Fruit fly (Drosophila melanogaster) whole organism, embryonic: Measurements from ENCODE around the gene spd-2.
A peak's percentile ranks its signal among the peaks of the same experiment; 100 is the strongest.

Experiments used
- CG10543 ChIP-seq: fragments of 200-800 bp; sonication (Bioruptor generic); optimal IDR thresholded peaks from 3 replicates; lab custom pipeline; 2017; ENCODE audit warnings: missing biosample characterization, mild to moderate bottlenecking, missing genetic modification characterization, moderate library complexity
- CG11085 ChIP-seq: fragments of 200-800 bp; sonication (Bioruptor generic); IDR thresholded peaks from 2 replicates; pipeline ENCODE4 v1.3.6; 2022; ENCODE audit warnings: missing biosample characterization, missing genetic modification characterization
- CG14860 ChIP-seq: fragments of 200-800 bp; sonication (Bioruptor generic); IDR thresholded peaks from 3 replicates; pipeline ENCODE4 v1.3.6; 2022; ENCODE audit warnings: missing biosample characterization, missing genetic modification characterization; ENCODE audit not compliant: partially characterized antibody
- CG14965 ChIP-seq: fragments of 200-800 bp; sonication (Bioruptor generic); optimal IDR thresholded peaks from 2 replicates; lab custom pipeline; 2016; ENCODE audit warnings: missing biosample characterization, missing genetic modification characterization, borderline replicate concordance
- CG15073 ChIP-seq: fragments of 200-800 bp; sonication (Bioruptor generic); optimal IDR thresholded peaks from 2 replicates; lab custom pipeline; 2016; ENCODE audit warnings: missing biosample characterization, missing genetic modification characterization
- CG15514 ChIP-seq: fragments of 200-800 bp; sonication (Bioruptor generic); optimal IDR thresholded peaks from 3 replicates; lab custom pipeline; 2017; ENCODE audit warnings: missing biosample characterization, missing genetic modification characterization, mild to moderate bottlenecking, moderate library complexity, missing genetic modification reagents
- CG1647 ChIP-seq: fragments of 200-800 bp; sonication (Bioruptor generic); optimal IDR thresholded peaks from 3 replicates; lab custom pipeline; 2016; ENCODE audit warnings: missing biosample characterization, missing genetic modification characterization
- CG17385 ChIP-seq: fragments of 200-800 bp; sonication (Bioruptor generic); optimal IDR thresholded peaks from 3 replicates; lab custom pipeline; 2018; ENCODE audit warnings: missing biosample characterization, mild to moderate bottlenecking, missing genetic modification characterization
- CG17568 ChIP-seq: fragments of 200-800 bp; sonication (Bioruptor generic); optimal IDR thresholded peaks from 2 replicates; lab custom pipeline; 2018; ENCODE audit warnings: missing biosample characterization, mild to moderate bottlenecking, missing genetic modification characterization, moderate library complexity
- CG18262 ChIP-seq: fragments of 200-800 bp; optimal IDR thresholded peaks from 3 replicates; lab custom pipeline; 2019; ENCODE audit warnings: missing biosample characterization, mild to moderate bottlenecking, missing genetic modification characterization, moderate library complexity
- CG33557 ChIP-seq: fragments of 200-800 bp; sonication (Bioruptor generic); optimal IDR thresholded peaks from 2 replicates; lab custom pipeline; 2019; ENCODE audit warnings: missing biosample characterization, mild to moderate bottlenecking, missing genetic modification characterization, moderate library complexity
- CG34224 ChIP-seq: fragments of 200-800 bp; sonication (Bioruptor generic); IDR thresholded peaks from 3 replicates; pipeline ENCODE4 v1.3.6; 2022; ENCODE audit warnings: missing biosample characterization, missing genetic modification characterization; ENCODE audit not compliant: partially characterized antibody
- CG3726 ChIP-seq: fragments of 200-800 bp; sonication (Bioruptor generic); IDR thresholded peaks from 3 replicates; pipeline ENCODE4, ENCODE4 v1.3.6; 2022; ENCODE audit warnings: missing biosample characterization, missing genetic modification characterization
- CG3838 ChIP-seq: fragments of 200-800 bp; sonication (Bioruptor generic); optimal IDR thresholded peaks from 3 replicates; lab custom pipeline; 2016; ENCODE audit warnings: missing biosample characterization, missing genetic modification characterization
- CG4328 ChIP-seq: fragments of 200-800 bp; sonication (Bioruptor generic); optimal IDR thresholded peaks from 3 replicates; lab custom pipeline; 2017; ENCODE audit warnings: missing biosample characterization, missing genetic modification reagents, missing genetic modification characterization
- CG8478 ChIP-seq: fragments of >200 bp; optimal IDR thresholded peaks from 2 replicates; lab custom pipeline; 2018
- CoRest ChIP-seq: fragments of 200-800 bp; sonication (Bioruptor generic); optimal IDR thresholded peaks from 3 replicates; lab custom pipeline; 2018; ENCODE audit warnings: missing biosample characterization, mild to moderate bottlenecking, missing genetic modification characterization, moderate library complexity
- D19B ChIP-seq: fragments of 200-800 bp; sonication (Bioruptor generic); optimal IDR thresholded peaks from 2 replicates; lab custom pipeline; 2017; ENCODE audit warnings: missing biosample characterization, mild to moderate bottlenecking, missing genetic modification characterization
- E2f1 ChIP-seq: fragments of 200-800 bp; sonication (Bioruptor generic); IDR thresholded peaks from 2 replicates; pipeline ENCODE4 v1.3.6; 2022; ENCODE audit warnings: missing biosample characterization, missing genetic modification characterization
- Fer2 ChIP-seq: fragments of 200-800 bp; sonication (Bioruptor generic); optimal IDR thresholded peaks from 2 replicates; lab custom pipeline; 2018; ENCODE audit warnings: missing biosample characterization, mild to moderate bottlenecking, missing genetic modification characterization, moderate library complexity
- H2.0 ChIP-seq: fragments of 200-800 bp; sonication (Bioruptor generic); IDR thresholded peaks from 2 replicates; pipeline ENCODE4 v1.3.6; 2022; ENCODE audit warnings: missing biosample characterization, missing genetic modification characterization
- HLH54F ChIP-seq: fragments of 200-800 bp; sonication (Bioruptor generic); optimal IDR thresholded peaks from 3 replicates; lab custom pipeline; 2016; ENCODE audit warnings: missing biosample characterization, missing genetic modification characterization
- Hr78 ChIP-seq, 2 experiments: fragments of 200-800 bp in 1 of 2; fragments of >200 bp in 1 of 2; sonication (Bioruptor generic) in 1 of 2; optimal IDR thresholded peaks; 2 replicates each; lab custom pipeline; 2017 to 2019; ENCODE audit warnings: missing biosample characterization in 2 of 2, missing genetic modification characterization in 2 of 2, mild to moderate bottlenecking in 1 of 2, moderate library complexity in 1 of 2
- Lhr ChIP-seq: fragments of 200-800 bp; sonication (Bioruptor generic); optimal IDR thresholded peaks from 3 replicates; lab custom pipeline; 2017; ENCODE audit warnings: mild to moderate bottlenecking, missing biosample characterization, missing genetic modification reagents, missing genetic modification characterization
- Mad ChIP-seq: fragments of 200-800 bp; sonication (Bioruptor generic); optimal IDR thresholded peaks from 2 replicates; lab custom pipeline; 2016; ENCODE audit warnings: missing biosample characterization, missing genetic modification characterization
- Med ChIP-seq: fragments of 200-800 bp; sonication (Bioruptor generic); peaks from one replicate; lab custom pipeline; 2016; ENCODE audit warnings: missing biosample characterization, missing genetic modification characterization, mild to moderate bottlenecking, inconsistent platforms, moderate library complexity
- Side ChIP-seq: fragments of 200-800 bp; sonication (Bioruptor generic); optimal IDR thresholded peaks from 2 replicates; lab custom pipeline; 2016; ENCODE audit warnings: missing biosample characterization, missing genetic modification characterization
- abd-A ChIP-seq: fragments of 200-800 bp; sonication (Bioruptor generic); optimal IDR thresholded peaks from 3 replicates; lab custom pipeline; 2019; ENCODE audit warnings: missing biosample characterization, mild to moderate bottlenecking, missing genetic modification characterization, moderate library complexity
- ac ChIP-seq: fragments of 200-800 bp; sonication (Bioruptor generic); optimal IDR thresholded peaks from 3 replicates; lab custom pipeline; 2017; ENCODE audit warnings: missing biosample characterization, mild to moderate bottlenecking, missing genetic modification characterization
- aop ChIP-seq: fragments of 200-800 bp; sonication (Bioruptor generic); IDR thresholded peaks from 2 replicates; pipeline ENCODE4 v1.3.6; 2022; ENCODE audit warnings: missing biosample characterization, missing genetic modification characterization
- ara ChIP-seq: fragments of 200-800 bp; sonication (Bioruptor generic); IDR thresholded peaks from 2 replicates; pipeline ENCODE4 v1.3.6; 2022; ENCODE audit warnings: missing biosample characterization, missing genetic modification characterization
- bigmax ChIP-seq: fragments of 200-800 bp; sonication (Bioruptor generic); optimal IDR thresholded peaks from 2 replicates; lab custom pipeline; 2018; ENCODE audit warnings: missing biosample characterization, mild to moderate bottlenecking, missing genetic modification characterization
- disco-r ChIP-seq: fragments of 200-800 bp; sonication (Bioruptor generic); optimal IDR thresholded peaks from 2 replicates; lab custom pipeline; 2016; ENCODE audit warnings: missing biosample characterization, missing genetic modification characterization
- gem ChIP-seq: fragments of 200-800 bp; sonication (Bioruptor generic); optimal IDR thresholded peaks from 2 replicates; lab custom pipeline; 2019; ENCODE audit warnings: missing biosample characterization, mild to moderate bottlenecking, missing genetic modification characterization, moderate library complexity
- h ChIP-seq: fragments of >200 bp; optimal IDR thresholded peaks from 2 replicates; lab custom pipeline; 2017
- ham ChIP-seq: fragments of 200-800 bp; sonication (Bioruptor generic); IDR thresholded peaks from 2 replicates; pipeline ENCODE4 v1.3.6; 2022; ENCODE audit warnings: missing biosample characterization, missing genetic modification characterization
- kay ChIP-seq: fragments of 200-800 bp; sonication (Bioruptor generic); optimal IDR thresholded peaks from 2 replicates; lab custom pipeline; 2016; ENCODE audit warnings: missing biosample characterization, missing genetic modification characterization
- ken ChIP-seq: fragments of 200-800 bp; sonication (Bioruptor generic); IDR thresholded peaks from 3 replicates; pipeline ENCODE4 v1.3.6; 2022; ENCODE audit warnings: missing biosample characterization, missing genetic modification characterization
- lab ChIP-seq: fragments of 200-800 bp; sonication (Bioruptor generic); optimal IDR thresholded peaks from 3 replicates; lab custom pipeline; 2017; ENCODE audit warnings: missing biosample characterization, missing genetic modification characterization, mild to moderate bottlenecking, moderate library complexity, missing genetic modification reagents
- mld ChIP-seq: fragments of 200-800 bp; sonication (Bioruptor generic); IDR thresholded peaks from 3 replicates; pipeline ENCODE4 v1.3.6; 2022; ENCODE audit warnings: missing biosample characterization, missing genetic modification characterization; ENCODE audit not compliant: partially characterized antibody
- nerfin-2 ChIP-seq: fragments of 200-800 bp; sonication (Bioruptor generic); IDR thresholded peaks from 2 replicates; pipeline ENCODE4 v1.3.6; 2022; ENCODE audit warnings: missing biosample characterization, missing genetic modification characterization; ENCODE audit not compliant: partially characterized antibody
- oc ChIP-seq: fragments of 200-800 bp; sonication (Bioruptor generic); optimal IDR thresholded peaks from 2 replicates; lab custom pipeline; 2018; ENCODE audit warnings: missing biosample characterization, mild to moderate bottlenecking, missing genetic modification characterization, moderate library complexity
- org-1 ChIP-seq: fragments of 200-800 bp; sonication (Bioruptor generic); optimal IDR thresholded peaks from 2 replicates; lab custom pipeline; 2017; ENCODE audit warnings: missing biosample characterization, missing genetic modification characterization
- pho ChIP-seq: fragments of 200-800 bp; sonication (Bioruptor generic); optimal IDR thresholded peaks from 2 replicates; lab custom pipeline; 2016; ENCODE audit warnings: missing biosample characterization, missing genetic modification characterization
- salm ChIP-seq: fragments of 200-800 bp; sonication (Bioruptor generic); optimal IDR thresholded peaks from 2 replicates; lab custom pipeline; 2018; ENCODE audit warnings: missing biosample characterization, mild to moderate bottlenecking, missing genetic modification characterization
- shn ChIP-seq: fragments of 200-800 bp; sonication (Bioruptor generic); optimal IDR thresholded peaks from 3 replicates; lab custom pipeline; 2016; ENCODE audit warnings: missing biosample characterization, missing genetic modification characterization
- sr ChIP-seq: fragments of 200-800 bp; sonication (Bioruptor generic); IDR thresholded peaks from 3 replicates; pipeline ENCODE4 v1.3.6; 2022; ENCODE audit warnings: missing biosample characterization, missing genetic modification characterization
- ttk ChIP-seq: fragments of 200-800 bp; sonication (Bioruptor generic); IDR thresholded peaks from 2 replicates; pipeline ENCODE4 v2.1.2; 2022; ENCODE audit warnings: missing biosample characterization, missing genetic modification characterization
- vnd ChIP-seq: fragments of 200-800 bp; sonication (Bioruptor generic); IDR thresholded peaks from 3 replicates; pipeline ENCODE4 v1.3.6; 2022; ENCODE audit warnings: missing biosample characterization, missing genetic modification characterization; ENCODE audit not compliant: partially characterized antibody
- wek ChIP-seq: fragments of 200-800 bp; sonication (Bioruptor generic); optimal IDR thresholded peaks from 3 replicates; lab custom pipeline; 2018; ENCODE audit warnings: missing biosample characterization, mild to moderate bottlenecking, missing genetic modification characterization, moderate library complexity
- zfh1 ChIP-seq: fragments of 200-800 bp; sonication (Bioruptor generic); IDR thresholded peaks from 3 replicates; pipeline ENCODE4 v1.3.6; 2022; ENCODE audit warnings: missing biosample characterization, missing genetic modification characterization

Gene spd-2

dm6 chr3L:16640509-16641068, 45.8 kb upstream of the spd-2 start (continued):
- no peak for TF ChIP-seq shn (GFP tag; lab: Kevin White, UChicago)
- no peak for TF ChIP-seq CG14860 (GFP tag; lab: Robert Waterston, UW)
- TF ChIP-seq aop (GFP tag; lab: Robert Waterston, UW), result no peak
- TF ChIP-seq CG15514, result no peak
- TF ChIP-seq Hr78 (GFP tag; optimal IDR thresholded peaks at IDR 0.05; lab: Kevin White, UChicago), result peak in 1 of 2 experiments; percentile 45
- no peak for TF ChIP-seq CG10543
- TF ChIP-seq gem (tag; lab: Kevin White, UChicago), result peak; percentile 67
- TF ChIP-seq CG17385, result no peak
- TF ChIP-seq CG15073 (GFP tag; lab: Kevin White, UChicago), result no peak
- peak; percentile 31 for TF ChIP-seq CoRest (tag; lab: Kevin White, UChicago)
- peak; percentile 60 for TF ChIP-seq lab
- no peak for TF ChIP-seq Med (GFP tag; lab: Kevin White, UChicago)
- peak; percentile 15 for TF ChIP-seq oc (tag; lab: Kevin White, UChicago)
- no peak for TF ChIP-seq sr
- no peak for TF ChIP-seq vnd (GFP tag; lab: Robert Waterston, UW)
- no peak for TF ChIP-seq bigmax
- no peak for TF ChIP-seq CG34224 (GFP tag; lab: Robert Waterston, UW)
- TF ChIP-seq CG8478, result no peak
- TF ChIP-seq abd-A (tag; lab: Kevin White, UChicago), result no peak
- TF ChIP-seq CG14965 (GFP tag; lab: Kevin White, UChicago), result no peak
- peak; percentile 64 for TF ChIP-seq salm
- TF ChIP-seq CG11085, result no peak
- peak; percentile 38 for TF ChIP-seq Lhr (GFP tag; lab: Kevin White, UChicago)
- peak; percentile 58 for TF ChIP-seq CG17568 (GFP tag; lab: Kevin White, UChicago)
- TF ChIP-seq CG3726 (GFP tag; lab: Robert Waterston, UW), result no peak
- no peak for TF ChIP-seq ken (GFP tag; lab: Robert Waterston, UW)
- no peak for TF ChIP-seq Fer2 (tag; lab: Kevin White, UChicago)
- peak; percentile 51 for TF ChIP-seq CG33557 (GFP tag; lab: Kevin White, UChicago)
- TF ChIP-seq CG18262 (tag; lab: Kevin White, UChicago), result peak; percentile 72
- TF ChIP-seq ham, result no peak
- no peak for TF ChIP-seq CG3838
- peak; percentile 33 for TF ChIP-seq org-1 (GFP tag; lab: Kevin White, UChicago)
- TF ChIP-seq pho, result no peak
- no peak for TF ChIP-seq mld (GFP tag; lab: Robert Waterston, UW)
- no peak for TF ChIP-seq HLH54F (GFP tag; lab: Kevin White, UChicago)
- TF ChIP-seq CG1647 (GFP tag; lab: Kevin White, UChicago), result no peak
- no peak for TF ChIP-seq nerfin-2 (GFP tag; lab: Robert Waterston, UW)
- no peak for TF ChIP-seq H2.0
- TF ChIP-seq E2f1, result no peak
- no peak for TF ChIP-seq D19B
- TF ChIP-seq h (lab: Kevin White, UChicago), result no peak
- no peak for TF ChIP-seq CG4328 (GFP tag; lab: Kevin White, UChicago)
- peak; percentile 86 for TF ChIP-seq ac
- peak; percentile 5 for TF ChIP-seq wek
- TF ChIP-seq Side (GFP tag; lab: Kevin White, UChicago), result no peak
- TF ChIP-seq kay, result no peak
- TF ChIP-seq Mad (GFP tag; lab: Kevin White, UChicago), result no peak
- TF ChIP-seq disco-r (GFP tag; lab: Kevin White, UChicago), result no peak
- peak; percentile 59 for TF ChIP-seq ara (GFP tag; lab: Robert Waterston, UW)
- no peak for TF ChIP-seq zfh1 (GFP tag; lab: Robert Waterston, UW)
- TF ChIP-seq ttk (GFP tag; lab: Robert Waterston, UW), result no peak
